Worm (Caenorhabditis elegans): ENCODE data around the gene clec-252.
A peak's percentile ranks its signal among the peaks of the same experiment; 100 is the strongest.

clec-252 gene

ce11 chrV:18723604-18724003, 25.0 kb downstream of the clec-252 start:
- TF ChIP-seq ztf-29 (GFP tag; IDR thresholded peaks at IDR 0.05) (no peak), cog-1 (tag; optimal IDR thresholded peaks at IDR 0.05) (peak; percentile 97), klf-2 (GFP tag; conservative IDR thresholded peaks at IDR 0.05) (no peak), ztf-23 (GFP tag; IDR thresholded peaks at IDR 0.05) (no peak), T22C8.4 (GFP tag; IDR thresholded peaks at IDR 0.05) (peak; percentile 99)

ce11 chrV:18722510-18723299, 25.9 kb downstream of the clec-252 start:
- TF ChIP-seq cog-1 (tag; optimal IDR thresholded peaks at IDR 0.05) (no peak), tab-1 (GFP tag; IDR thresholded peaks at IDR 0.05) (0 out of 2 replicates have a peak, but pooled peaks have one; percentile 53), med-1 (GFP tag; optimal IDR thresholded peaks at IDR 0.05; ENCODE audit: insufficient read depth) (no peak), flt-1 (GFP tag; IDR thresholded peaks at IDR 0.05) (no peak), T22C8.4 (GFP tag; IDR thresholded peaks at IDR 0.05) (0 out of 2 replicates have a peak, but pooled peaks have one; percentile 12), ztf-23 (GFP tag; IDR thresholded peaks at IDR 0.05) (no peak), ref-1 (GFP tag; conservative IDR thresholded peaks at IDR 0.05) (no peak), klf-2 (GFP tag; conservative IDR thresholded peaks at IDR 0.05) (no peak), ztf-29 (GFP tag; IDR thresholded peaks at IDR 0.05) (no peak)

- no peak for TF ChIP-seq cog-1 (tag; optimal IDR thresholded peaks at IDR 0.05)
- no peak for TF ChIP-seq med-1 (GFP tag; optimal IDR thresholded peaks at IDR 0.05; ENCODE audit: insufficient read depth)
- TF ChIP-seq ztf-29 (GFP tag; IDR thresholded peaks at IDR 0.05), result no peak
- TF ChIP-seq ref-1 (GFP tag; conservative IDR thresholded peaks at IDR 0.05), result no peak
- TF ChIP-seq ztf-23 (GFP tag; IDR thresholded peaks at IDR 0.05), result no peak
- no peak for TF ChIP-seq T22C8.4 (GFP tag; IDR thresholded peaks at IDR 0.05)
Observed at ce11 chrV:18721873-18722272, 26.8 kb downstream of the clec-252 start.

ce11 chrV:18719956-18720489, 28.6 kb downstream of the clec-252 start, which contains the start of gene Y17D7C.2:
Gene Y17D7C.2, minus strand, starts transcription at chrV:18719987.
- TF ChIP-seq med-1 (GFP tag; optimal IDR thresholded peaks at IDR 0.05; ENCODE audit: insufficient read depth) (peak; percentile 44), cog-1 (tag; optimal IDR thresholded peaks at IDR 0.05) (no peak), ztf-29 (GFP tag; IDR thresholded peaks at IDR 0.05) (no peak), ref-1 (GFP tag; conservative IDR thresholded peaks at IDR 0.05) (no peak), T22C8.4 (GFP tag; IDR thresholded peaks at IDR 0.05) (0 out of 2 replicates have a peak, but pooled peaks have one; percentile 30), tab-1 (GFP tag; IDR thresholded peaks at IDR 0.05) (0 out of 2 replicates have a peak, but pooled peaks have one; percentile 60), klf-2 (GFP tag; conservative IDR thresholded peaks at IDR 0.05) (no peak)

- TF ChIP-seq ref-1 (GFP tag; conservative IDR thresholded peaks at IDR 0.05) (peak; percentile 50; the same call in 1 of the 2 replicates), tab-1 (GFP tag; IDR thresholded peaks at IDR 0.05) (peak; percentile 46; the same call in 1 of the 2 replicates), klf-2 (GFP tag; conservative IDR thresholded peaks at IDR 0.05) (no peak)
Observed at ce11 chrV:18719412-18719811, 29.2 kb downstream of the clec-252 start.

ce11 chrV:18712118-18712517, 36.5 kb downstream of the clec-252 start:
- TF ChIP-seq klf-2 (GFP tag; conservative IDR thresholded peaks at IDR 0.05), result no peak
- no peak for TF ChIP-seq ztf-29 (GFP tag; IDR thresholded peaks at IDR 0.05)
- no peak for TF ChIP-seq cog-1 (tag; optimal IDR thresholded peaks at IDR 0.05)
- TF ChIP-seq ztf-23 (GFP tag; IDR thresholded peaks at IDR 0.05), result no peak
- TF ChIP-seq ref-1 (GFP tag; conservative IDR thresholded peaks at IDR 0.05), result peak; percentile 43
- TF ChIP-seq med-1 (GFP tag; optimal IDR thresholded peaks at IDR 0.05; ENCODE audit: insufficient read depth), result no peak
- TF ChIP-seq flt-1 (GFP tag; IDR thresholded peaks at IDR 0.05), result no peak
- TF ChIP-seq T22C8.4 (GFP tag; IDR thresholded peaks at IDR 0.05), result peak; percentile 54
- peak; percentile 75 for TF ChIP-seq tab-1 (GFP tag; IDR thresholded peaks at IDR 0.05)

- no peak for TF ChIP-seq ref-1 (GFP tag; conservative IDR thresholded peaks at IDR 0.05)
- no peak for TF ChIP-seq klf-2 (GFP tag; conservative IDR thresholded peaks at IDR 0.05)
- TF ChIP-seq ztf-23 (GFP tag; IDR thresholded peaks at IDR 0.05), result no peak
- no peak for TF ChIP-seq flt-1 (GFP tag; IDR thresholded peaks at IDR 0.05)
- TF ChIP-seq tab-1 (GFP tag; IDR thresholded peaks at IDR 0.05), result no peak
- TF ChIP-seq med-1 (GFP tag; optimal IDR thresholded peaks at IDR 0.05; ENCODE audit: insufficient read depth), result no peak
- TF ChIP-seq ztf-29 (GFP tag; IDR thresholded peaks at IDR 0.05), result no peak
- no peak for TF ChIP-seq cog-1 (tag; optimal IDR thresholded peaks at IDR 0.05)
- TF ChIP-seq T22C8.4 (GFP tag; IDR thresholded peaks at IDR 0.05), result no peak
Observed at ce11 chrV:18711362-18711761, 37.3 kb downstream of the clec-252 start.

ce11 chrV:18710045-18710490, 38.6 kb downstream of the clec-252 start:
- TF ChIP-seq ztf-29 (GFP tag; IDR thresholded peaks at IDR 0.05), result no peak
- TF ChIP-seq klf-2 (GFP tag; conservative IDR thresholded peaks at IDR 0.05), result no peak
- TF ChIP-seq tab-1 (GFP tag; IDR thresholded peaks at IDR 0.05), result peak; percentile 71; the same call in 1 of the 2 replicates
- no peak for TF ChIP-seq flt-1 (GFP tag; IDR thresholded peaks at IDR 0.05)
- TF ChIP-seq T22C8.4 (GFP tag; IDR thresholded peaks at IDR 0.05), result no peak
- TF ChIP-seq med-1 (GFP tag; optimal IDR thresholded peaks at IDR 0.05; ENCODE audit: insufficient read depth), result no peak
- no peak for TF ChIP-seq ztf-23 (GFP tag; IDR thresholded peaks at IDR 0.05)
- TF ChIP-seq cog-1 (tag; optimal IDR thresholded peaks at IDR 0.05), result peak; percentile 84
- no peak for TF ChIP-seq ref-1 (GFP tag; conservative IDR thresholded peaks at IDR 0.05)

- TF ChIP-seq ref-1 (GFP tag; conservative IDR thresholded peaks at IDR 0.05) (no peak), cog-1 (tag; optimal IDR thresholded peaks at IDR 0.05) (no peak), klf-2 (GFP tag; conservative IDR thresholded peaks at IDR 0.05) (no peak), med-1 (GFP tag; optimal IDR thresholded peaks at IDR 0.05; ENCODE audit: insufficient read depth) (no peak), flt-1 (GFP tag; IDR thresholded peaks at IDR 0.05) (no peak), ztf-23 (GFP tag; IDR thresholded peaks at IDR 0.05) (no peak), tab-1 (GFP tag; IDR thresholded peaks at IDR 0.05) (no peak)
Observed at ce11 chrV:18709203-18709860, 39.3 kb downstream of the clec-252 start, which contains the start of gene Y17D7C.6. Gene Y17D7C.6, plus strand, starts transcription at chrV:18709810.
